Worm (Caenorhabditis elegans) whole organism, midembryonic: Measurements from ENCODE around the gene twk-18.

Experiments
- T22C8.4 ChIP-seq: fragments of 200-800 bp; sonication (Bioruptor generic); IDR thresholded peaks from 2 replicates; pipeline ENCODE4 v1.3.6; 2022; ENCODE audit warnings: missing genetic modification characterization, missing compliant biosample characterization
- cog-1 ChIP-seq: sonication (generic microtip); optimal IDR thresholded peaks from 2 replicates; lab custom pipeline; 2016; ENCODE audit warnings: missing genetic modification characterization, missing compliant biosample characterization
- flt-1 ChIP-seq: fragments of 200-800 bp; sonication (Bioruptor generic); IDR thresholded peaks from 2 replicates; pipeline ENCODE4 v1.3.6; 2022; ENCODE audit warnings: missing genetic modification characterization, missing compliant biosample characterization
- klf-2 ChIP-seq: fragments of 200-800 bp; sonication (Bioruptor generic); conservative IDR thresholded peaks from 2 replicates; pipeline ENCODE4 v1.3.6; 2022; ENCODE audit warnings: missing genetic modification reagents, missing genetic modification characterization, missing compliant biosample characterization
- med-1 ChIP-seq: sonication (generic microtip); optimal IDR thresholded peaks from 2 replicates; lab custom pipeline; 2017; ENCODE audit warnings: missing genetic modification characterization, mild to moderate bottlenecking, missing compliant biosample characterization, antibody characterized with exemption, missing genetic modification reagents; ENCODE audit not compliant: insufficient read depth
- ref-1 ChIP-seq: fragments of 200-800 bp; sonication (Bioruptor generic); conservative IDR thresholded peaks from 2 replicates; pipeline ENCODE4 v1.3.6; 2022; ENCODE audit warnings: missing genetic modification reagents, missing genetic modification characterization, missing compliant biosample characterization
- tab-1 ChIP-seq: fragments of 200-800 bp; sonication (Bioruptor generic); IDR thresholded peaks from 2 replicates; pipeline ENCODE4 v1.3.6; 2022; ENCODE audit warnings: missing genetic modification characterization, missing compliant biosample characterization
- ztf-23 ChIP-seq: fragments of 200-800 bp; sonication (Bioruptor generic); IDR thresholded peaks from 2 replicates; pipeline ENCODE4 v1.3.6; 2022; ENCODE audit warnings: missing genetic modification reagents, missing genetic modification characterization, missing compliant biosample characterization
- ztf-29 ChIP-seq: fragments of 200-800 bp; sonication (Bioruptor generic); IDR thresholded peaks from 2 replicates; pipeline ENCODE4 v1.3.6; 2022; ENCODE audit warnings: missing genetic modification reagents, missing genetic modification characterization, missing compliant biosample characterization

twk-18 gene

DNA sequence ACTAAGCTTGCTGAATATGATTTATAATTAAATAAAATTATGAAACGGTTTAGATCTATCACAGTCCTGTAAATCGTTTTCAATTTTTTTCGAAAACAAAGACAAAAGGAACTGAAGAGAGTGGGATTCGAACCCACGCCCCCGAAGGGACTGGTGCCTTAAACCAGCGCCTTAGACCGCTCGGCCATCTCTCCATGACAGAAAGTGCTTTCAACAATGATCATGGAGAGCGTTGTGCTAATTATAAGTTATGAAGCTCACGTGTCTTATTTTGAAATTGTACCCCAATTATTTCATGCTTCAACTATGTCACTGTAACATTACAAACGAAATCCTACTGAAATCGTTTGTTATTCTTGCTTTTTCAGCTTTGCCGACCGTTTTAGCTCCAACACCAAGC lies 32.1 kb upstream of the twk-18 start:
- no peak for TF ChIP-seq klf-2
- TF ChIP-seq ztf-29 = no peak
- no peak for TF ChIP-seq ztf-23 (GFP tag; lab: Robert Waterston, UW)
- no peak for TF ChIP-seq med-1
- TF ChIP-seq tab-1 (GFP tag; lab: Robert Waterston, UW) = no peak
- TF ChIP-seq T22C8.4 (GFP tag; lab: Robert Waterston, UW) = no peak
- no peak for TF ChIP-seq cog-1
- no peak for TF ChIP-seq flt-1 (GFP tag; lab: Robert Waterston, UW)
- no peak for TF ChIP-seq ref-1 (GFP tag; lab: Robert Waterston, UW)

DNA sequence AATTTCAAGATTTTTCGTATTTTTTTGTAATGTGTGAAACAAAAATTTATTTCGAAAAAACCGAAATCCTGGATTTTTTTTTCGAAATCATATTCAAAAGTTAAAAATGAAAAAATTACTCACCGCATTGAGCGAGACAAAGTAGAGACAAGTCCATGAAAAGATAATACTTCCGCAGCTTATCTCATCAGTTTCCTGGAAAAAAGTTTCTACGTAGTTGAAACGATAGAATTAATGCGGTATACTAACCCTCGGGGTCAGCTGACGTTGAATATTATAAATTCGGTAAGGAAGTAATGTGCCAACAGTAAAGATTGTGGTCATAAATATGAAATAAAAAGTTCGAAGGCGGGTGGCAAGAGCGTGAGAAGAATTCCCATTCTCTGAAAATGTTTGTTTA lies 30.0 kb upstream of the twk-18 start:
- no peak for TF ChIP-seq ztf-29
- TF ChIP-seq ref-1 (GFP tag; lab: Robert Waterston, UW) = no peak
- TF ChIP-seq flt-1 (GFP tag; lab: Robert Waterston, UW) = no peak
- TF ChIP-seq ztf-23 (GFP tag; lab: Robert Waterston, UW) = no peak
- TF ChIP-seq tab-1 (GFP tag; lab: Robert Waterston, UW) = no peak
- TF ChIP-seq klf-2 = no peak

DNA sequence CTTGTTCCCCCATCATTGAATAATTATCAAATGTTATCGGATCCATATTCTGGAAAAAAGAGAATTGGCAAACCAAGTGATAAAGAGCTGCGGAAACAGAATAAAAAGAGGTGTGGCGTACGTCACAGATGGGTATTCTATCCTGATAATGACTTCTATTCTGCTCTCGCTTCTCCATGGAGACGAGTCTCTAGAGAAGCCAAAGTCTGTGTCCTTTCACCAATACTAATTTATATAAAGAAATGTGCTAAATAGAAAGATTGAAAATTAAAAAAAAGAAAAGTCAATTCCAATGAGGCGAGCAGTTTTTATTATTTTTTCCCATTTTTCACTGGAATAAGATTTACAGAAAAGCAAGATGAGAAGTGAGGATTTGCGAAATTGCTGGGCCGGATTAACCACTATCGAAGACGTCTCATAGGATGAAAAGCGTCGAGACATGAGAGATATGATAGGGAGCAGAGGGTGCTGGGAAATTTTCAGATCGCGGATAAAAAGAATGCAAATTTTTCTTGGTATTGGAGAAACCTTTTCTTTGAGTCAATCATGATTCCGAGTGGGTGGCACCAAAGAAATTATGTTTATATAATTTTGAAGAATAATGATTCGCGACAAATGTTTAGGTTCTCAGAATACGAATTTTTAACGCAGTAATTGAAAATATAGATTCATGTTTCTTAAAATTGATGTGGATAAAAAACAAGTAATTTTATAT lies 26.7 kb upstream of the twk-18 start, which contains the start of gene aexr-3:
aexr-3 (minus strand) TSS at position 51 of the 715 bp plus-strand sequence.
- TF ChIP-seq klf-2 (no peak), cog-1 (no peak), ztf-23 (GFP tag; lab: Robert Waterston, UW) (no peak), med-1 (no peak), ref-1 (GFP tag; lab: Robert Waterston, UW) (no peak), ztf-29 (no peak), flt-1 (GFP tag; lab: Robert Waterston, UW) (no peak), T22C8.4 (GFP tag; lab: Robert Waterston, UW) (no peak)

DNA sequence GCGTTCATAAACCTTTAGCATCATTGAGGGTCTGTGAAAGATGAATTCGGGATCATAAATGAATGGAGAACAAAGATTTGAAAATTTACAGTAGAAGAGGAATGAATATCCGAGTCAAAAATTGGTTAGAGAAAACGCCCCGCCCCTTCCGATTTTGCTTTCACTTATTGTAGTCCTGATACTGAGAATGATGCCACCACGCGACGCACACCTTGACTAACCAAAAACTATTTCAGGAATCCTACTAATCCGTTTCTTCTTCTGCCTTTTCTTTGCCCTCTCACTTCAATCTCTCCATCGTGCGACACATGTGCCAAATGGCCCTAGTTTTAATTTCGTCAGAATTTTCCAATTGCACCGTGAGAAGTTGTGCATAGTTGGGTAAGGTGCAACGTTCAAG lies 24.5 kb upstream of the twk-18 start:
- TF ChIP-seq cog-1 = no peak
- no peak for TF ChIP-seq med-1
- TF ChIP-seq klf-2 = no peak
- TF ChIP-seq ref-1 (GFP tag; lab: Robert Waterston, UW) = no peak
- TF ChIP-seq T22C8.4 (GFP tag; lab: Robert Waterston, UW) = no peak
- no peak for TF ChIP-seq ztf-29
- TF ChIP-seq tab-1 (GFP tag; lab: Robert Waterston, UW) = no peak
- no peak for TF ChIP-seq flt-1 (GFP tag; lab: Robert Waterston, UW)
- TF ChIP-seq ztf-23 (GFP tag; lab: Robert Waterston, UW) = no peak

DNA sequence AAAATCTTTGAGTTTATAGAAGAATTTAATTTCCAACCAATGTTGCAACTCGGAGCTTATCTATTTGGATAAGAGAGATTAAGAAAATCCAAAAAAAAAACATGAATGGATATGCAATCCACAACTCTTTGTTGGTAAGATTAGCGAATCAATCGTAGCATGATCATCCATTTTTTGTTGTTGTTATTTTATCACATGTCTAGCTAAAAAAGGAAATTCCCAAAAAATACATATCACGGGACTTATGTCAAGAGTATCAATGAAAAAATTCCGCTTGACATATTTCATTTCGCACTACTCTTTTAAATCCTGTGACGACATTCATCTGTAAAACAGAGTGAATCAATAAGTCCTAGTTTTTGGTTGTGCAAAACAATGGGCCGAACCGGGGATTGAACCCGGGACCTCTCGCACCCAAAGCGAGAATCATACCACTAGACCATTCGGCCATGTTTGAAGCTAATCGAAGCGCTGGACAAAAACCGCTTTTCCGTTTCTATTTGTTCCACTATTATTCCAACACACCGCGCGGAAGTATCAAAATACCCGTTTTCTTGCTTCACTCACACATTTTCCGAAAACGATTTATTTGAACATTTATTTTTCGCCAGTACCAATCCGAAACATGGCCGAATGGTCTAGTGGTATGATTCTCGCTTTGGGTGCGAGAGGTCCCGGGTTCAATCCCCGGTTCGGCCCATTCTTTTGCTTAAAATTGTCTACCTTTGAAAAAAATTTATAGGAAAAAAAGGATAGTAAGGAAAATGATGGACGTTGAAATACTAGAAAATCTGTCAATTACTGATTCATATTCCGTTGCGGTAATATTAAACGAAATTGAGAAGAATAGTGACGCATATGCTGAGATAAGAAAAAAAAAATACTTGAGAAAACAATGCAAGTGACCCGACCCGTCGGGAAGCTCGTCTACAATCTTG lies 18.5 kb upstream of the twk-18 start:
- TF ChIP-seq tab-1 (GFP tag; lab: Robert Waterston, UW) (0 out of 2 replicates have a peak, but pooled peaks have one; percentile 30), ztf-23 (GFP tag; lab: Robert Waterston, UW) (0 out of 2 replicates have a peak, but pooled peaks have one; percentile 55), ref-1 (GFP tag; lab: Robert Waterston, UW) (no peak), cog-1 (peak; percentile 21)

DNA sequence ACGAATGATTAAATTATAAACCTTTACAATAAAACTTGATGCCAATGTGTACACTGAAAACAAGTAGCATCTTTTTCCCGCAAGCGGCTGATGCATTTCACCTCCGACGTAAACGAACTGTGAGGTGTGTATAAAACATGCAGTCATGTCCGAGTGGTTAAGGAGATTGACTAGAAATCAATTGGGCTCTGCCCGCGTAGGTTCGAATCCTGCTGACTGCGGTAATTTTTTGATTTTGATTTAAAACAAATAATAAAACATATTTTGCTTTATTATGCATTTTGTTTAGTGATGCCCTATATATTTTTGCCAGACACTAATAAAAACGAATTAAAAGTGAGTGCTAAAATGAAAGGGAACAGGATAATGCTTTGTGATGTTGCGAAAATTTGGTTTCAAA lies 16.5 kb upstream of the twk-18 start:
- TF ChIP-seq ztf-29 (no peak), T22C8.4 (GFP tag; lab: Robert Waterston, UW) (peak; percentile 82), flt-1 (GFP tag; lab: Robert Waterston, UW) (peak; percentile 83), tab-1 (GFP tag; lab: Robert Waterston, UW) (no peak), cog-1 (peak; percentile 38), ztf-23 (GFP tag; lab: Robert Waterston, UW) (peak; percentile 79), ref-1 (GFP tag; lab: Robert Waterston, UW) (no peak), klf-2 (no peak), med-1 (peak; percentile 20)

DNA sequence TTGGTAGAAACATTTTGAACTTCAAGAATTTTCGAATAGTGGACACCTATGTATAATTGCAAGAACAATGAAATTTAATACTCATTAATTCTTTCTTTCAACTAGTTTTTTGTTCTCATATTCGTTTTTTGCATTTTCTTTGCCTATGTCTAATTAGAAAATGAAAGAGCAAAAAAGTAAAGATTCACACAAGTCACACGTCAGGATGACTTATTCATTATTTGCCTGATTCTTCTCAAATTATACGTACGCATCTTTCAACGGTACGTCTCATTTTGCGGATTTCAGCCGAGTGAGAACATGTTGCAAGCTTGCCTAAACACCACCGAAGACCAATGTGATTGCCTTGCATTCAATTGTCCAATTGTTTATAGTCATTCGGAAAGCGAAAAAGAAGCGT lies 7.3 kb upstream of the twk-18 start, which contains the start of gene nmur-1:
nmur-1 (plus strand) TSS at position 301 of the 400 bp plus-strand sequence.
- TF ChIP-seq T22C8.4 (GFP tag; lab: Robert Waterston, UW) (no peak), ztf-23 (GFP tag; lab: Robert Waterston, UW) (no peak), klf-2 (no peak), tab-1 (GFP tag; lab: Robert Waterston, UW) (no peak), med-1 (no peak), ztf-29 (no peak), flt-1 (GFP tag; lab: Robert Waterston, UW) (no peak), ref-1 (GFP tag; lab: Robert Waterston, UW) (no peak), cog-1 (no peak)

DNA sequence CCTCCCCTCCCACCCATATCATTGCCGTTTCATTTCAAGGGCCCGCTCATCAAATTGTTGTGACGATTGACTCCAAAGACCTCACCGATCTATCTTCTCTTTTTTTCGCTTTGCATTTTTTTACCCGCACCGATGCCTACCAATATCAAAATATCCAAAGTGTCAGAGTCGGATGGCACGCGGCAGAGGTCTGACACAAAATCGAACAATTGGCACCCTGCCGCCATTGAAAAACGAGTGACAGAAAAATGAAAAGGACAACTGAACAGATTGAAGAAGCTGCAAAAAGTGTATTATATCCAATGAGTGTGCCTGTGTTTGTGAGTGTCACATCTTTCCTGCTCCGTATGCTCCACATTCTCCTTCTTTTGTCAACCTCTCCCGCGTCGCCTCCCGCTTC lies 1.5 kb upstream of the twk-18 start:
- no peak for TF ChIP-seq ztf-23 (GFP tag; lab: Robert Waterston, UW)
- no peak for TF ChIP-seq cog-1
- no peak for TF ChIP-seq T22C8.4 (GFP tag; lab: Robert Waterston, UW)
- TF ChIP-seq tab-1 (GFP tag; lab: Robert Waterston, UW) = no peak
- TF ChIP-seq med-1 = no peak
- no peak for TF ChIP-seq ztf-29
- TF ChIP-seq ref-1 (GFP tag; lab: Robert Waterston, UW) = no peak
- no peak for TF ChIP-seq flt-1 (GFP tag; lab: Robert Waterston, UW)
- TF ChIP-seq klf-2 = no peak

DNA sequence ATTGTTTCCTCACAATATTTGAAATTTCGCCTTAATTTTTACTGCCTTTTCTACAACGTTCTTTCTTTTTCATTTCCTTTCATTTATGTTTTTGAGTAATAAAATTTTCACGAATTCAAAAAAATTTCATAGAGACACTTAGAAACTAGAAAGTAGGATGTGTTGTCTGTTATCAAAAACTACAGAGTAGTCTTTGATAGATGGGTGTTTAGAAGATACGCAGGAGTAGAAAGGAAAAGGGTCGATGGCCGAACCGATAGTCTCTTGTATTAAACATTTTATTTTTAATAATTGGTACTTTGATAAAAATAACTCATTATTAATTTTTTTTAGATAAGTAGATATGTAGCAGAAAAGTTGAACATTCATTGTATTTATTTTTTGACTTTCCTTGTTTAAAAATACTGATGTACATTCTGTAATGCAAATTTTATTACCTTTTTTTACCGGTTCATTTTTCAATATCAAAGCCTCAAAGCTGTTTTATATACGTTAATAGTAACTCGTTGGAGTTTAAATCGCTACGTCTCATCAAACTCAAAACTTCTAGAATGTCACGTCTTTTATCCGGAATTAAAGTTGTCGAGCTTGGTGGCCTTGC lies 4.0 kb downstream of the twk-18 start, which contains the start of gene C24A3.4:
C24A3.4 (plus strand) TSS at position 551 of the 601 bp plus-strand sequence.
- TF ChIP-seq T22C8.4 (GFP tag; lab: Robert Waterston, UW) = no peak
- TF ChIP-seq cog-1 = no peak
- no peak for TF ChIP-seq ztf-23 (GFP tag; lab: Robert Waterston, UW)
- no peak for TF ChIP-seq ref-1 (GFP tag; lab: Robert Waterston, UW)
- TF ChIP-seq ztf-29 = no peak
- no peak for TF ChIP-seq med-1
- TF ChIP-seq tab-1 (GFP tag; lab: Robert Waterston, UW) = no peak
- TF ChIP-seq klf-2 = no peak
- no peak for TF ChIP-seq flt-1 (GFP tag; lab: Robert Waterston, UW)
